Worm (Caenorhabditis elegans): Measurements from ENCODE around the gene F13A7.1.

ce11 chrV:16356798-16357197 is 21.0 kb downstream of the F13A7.1 start:
- TF ChIP-seq ama-1 (optimal IDR thresholded peaks at IDR 0.05) (no peak), lin-13 (GFP tag; optimal IDR thresholded peaks at IDR 0.05) (no peak), ceh-90 (tag; optimal IDR thresholded peaks at IDR 0.05) (no peak), isw-1 (GFP tag; IDR thresholded peaks at IDR 0.05) (no peak), efl-1 (optimal IDR thresholded peaks at IDR 0.05) (peak in 1 of 2 experiments; percentile 38), efl-1 (GFP tag; optimal IDR thresholded peaks at IDR 0.05 in 1 of 2) (peak; percentile 59 to 93), ceh-8 (GFP tag; optimal IDR thresholded peaks at IDR 0.05) (no peak), fkh-10 (GFP tag; optimal IDR thresholded peaks at IDR 0.05) (no peak)

Measured in whole organism, L1 larva.